Fruit fly (Drosophila melanogaster) S2 (cell line): ENCODE data around the gene Exo70.

ENCODE experiments used
- CG8478 ChIP-seq: fragments of >200 bp; optimal IDR thresholded peaks from 2 replicates; lab custom pipeline; 2018
- CTCF ChIP-seq, 2 experiments: fragments of >200 bp; optimal IDR thresholded peaks; 2 replicates each; lab custom pipeline; 2018

Gene Exo70

dm6 chr3L:8441745-8442575 is 30.3 kb downstream of the Exo70 start, which contains the start of gene Unr:
Gene Unr (minus strand): TSS chr3L:8442381.
- no peak for TF ChIP-seq CG8478 (lab: Kevin White, UChicago)
- TF ChIP-seq CTCF (optimal IDR thresholded peaks at IDR 0.05; lab: Kevin White, UChicago), result no peak

DNA sequence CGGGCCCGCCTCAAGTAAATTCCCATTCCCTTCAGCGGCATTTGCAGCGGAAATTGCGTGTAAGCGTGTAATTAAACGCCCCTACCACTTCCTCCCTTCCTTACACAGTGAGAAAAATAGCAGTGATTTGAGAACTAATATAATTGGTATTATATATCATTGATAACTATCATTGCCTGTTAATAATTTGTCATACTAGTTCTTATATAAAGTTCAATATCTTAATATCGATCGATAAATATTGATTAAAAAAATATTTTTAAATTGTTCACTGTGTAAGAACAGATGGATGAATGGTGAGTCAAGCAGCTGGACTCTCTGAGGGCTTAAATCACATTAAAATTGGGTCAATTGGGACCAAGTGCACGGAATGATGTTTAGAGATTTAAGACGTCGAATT is 33.4 kb downstream of the Exo70 start:
- TF ChIP-seq CTCF (optimal IDR thresholded peaks at IDR 0.05; lab: Kevin White, UChicago), result no peak
- TF ChIP-seq CG8478 (lab: Kevin White, UChicago), result no peak

DNA sequence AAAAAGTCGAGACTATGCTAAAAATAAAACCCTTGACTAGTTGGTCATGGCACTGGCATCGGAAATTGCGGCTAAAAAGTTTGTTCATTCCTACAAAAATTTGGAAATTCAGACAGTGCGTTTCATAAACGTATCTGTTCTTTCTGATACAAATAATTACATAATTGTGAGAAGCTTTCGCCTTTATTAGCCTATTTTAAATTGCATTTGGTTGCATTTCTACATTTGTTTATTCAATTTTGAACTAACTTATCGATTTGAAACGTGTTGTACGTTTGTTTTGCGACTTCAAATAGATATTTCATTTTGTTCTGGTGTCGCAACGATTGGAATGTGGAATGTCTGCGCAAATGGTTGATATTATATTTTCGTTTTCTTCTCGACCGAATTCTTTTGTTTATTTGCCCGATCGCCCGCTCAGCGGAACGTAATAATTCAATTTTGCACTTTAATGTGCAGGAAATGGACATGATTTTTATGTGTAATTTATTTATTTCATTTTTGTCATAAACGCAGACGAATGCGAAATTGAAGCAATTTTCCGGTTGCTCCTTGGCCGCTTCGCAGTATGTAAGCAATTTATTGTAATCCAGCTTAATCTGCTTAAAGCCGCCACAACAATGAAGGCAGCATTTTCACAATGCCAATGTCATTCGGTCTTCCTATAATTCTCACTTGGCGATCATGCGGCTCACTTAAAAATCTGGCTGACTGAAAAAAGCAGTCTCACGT is 34.6 kb downstream of the Exo70 start:
- TF ChIP-seq CG8478 (lab: Kevin White, UChicago), result no peak

- no peak for TF ChIP-seq CTCF (optimal IDR thresholded peaks at IDR 0.05; lab: Kevin White, UChicago)
- TF ChIP-seq CG8478 (lab: Kevin White, UChicago), result no peak
These were observed 36.3 kb downstream of the Exo70 start for dm6 chr3L:8447795-8448516.

DNA sequence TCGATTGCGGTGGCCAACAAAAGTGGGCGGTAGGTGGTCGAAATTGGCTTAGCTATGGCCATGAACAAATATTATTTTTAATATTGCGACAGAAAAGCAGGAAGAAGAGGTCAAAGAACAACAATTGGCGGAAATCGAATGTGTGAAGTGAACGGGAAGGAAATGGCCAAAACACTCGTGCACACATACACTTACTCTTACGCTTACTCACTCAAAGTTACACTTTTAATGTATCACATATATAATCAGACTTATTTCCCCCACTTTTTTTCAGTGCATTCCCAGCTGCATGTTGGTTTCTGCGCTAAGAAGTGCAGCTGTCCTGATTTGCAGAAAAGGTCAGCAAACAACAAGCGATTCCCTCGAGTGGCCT is 36.9 kb downstream of the Exo70 start:
- TF ChIP-seq CG8478 (lab: Kevin White, UChicago), result no peak

DNA sequence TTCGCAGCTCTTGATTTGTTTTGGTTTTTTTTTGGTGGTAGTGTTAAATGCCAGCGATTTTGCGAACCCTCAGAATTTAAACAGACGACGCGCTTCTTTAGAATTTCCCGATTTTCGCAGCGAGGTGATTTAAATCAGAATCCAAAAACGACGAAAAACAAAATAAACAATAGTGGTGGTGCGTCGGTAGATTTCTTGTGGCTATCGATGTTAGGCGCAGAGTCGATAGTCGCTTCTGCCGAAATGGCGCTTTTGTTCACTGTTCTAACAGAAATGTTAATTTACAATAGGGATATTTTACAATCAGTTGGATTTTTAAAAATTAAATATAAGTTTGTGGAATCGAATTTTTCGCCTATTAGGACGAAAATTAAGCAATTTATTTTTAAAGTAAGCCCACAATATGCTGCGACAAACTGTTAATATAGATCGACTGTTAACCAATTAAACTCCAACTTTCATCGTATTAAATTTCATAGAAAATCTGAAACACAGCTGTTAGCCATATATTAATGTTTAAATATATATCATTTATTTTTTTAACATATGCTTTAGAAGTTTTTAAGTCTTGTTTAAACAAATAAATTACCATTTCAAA is 37.6 kb downstream of the Exo70 start, which contains the start of gene CG6983:
CG6983 (minus strand) TSS at position 176 of the 598 bp plus-strand sequence.
- TF ChIP-seq CG8478 (lab: Kevin White, UChicago) (no peak), CTCF (optimal IDR thresholded peaks at IDR 0.05; lab: Kevin White, UChicago) (peak in 1 of 2 experiments; percentile 75)

dm6 chr3L:8449800-8450690 is 38.4 kb downstream of the Exo70 start, which contains the start of gene Gug:
Gene Gug (plus strand): TSS chr3L:8449922.
- peak; percentile 27 to 28 for TF ChIP-seq CTCF (optimal IDR thresholded peaks at IDR 0.05; lab: Kevin White, UChicago)
- no peak for TF ChIP-seq CG8478 (lab: Kevin White, UChicago)

- TF ChIP-seq CG8478 (lab: Kevin White, UChicago), result no peak
- no peak for TF ChIP-seq CTCF (optimal IDR thresholded peaks at IDR 0.05; lab: Kevin White, UChicago)
These were observed 39.1 kb downstream of the Exo70 start for dm6 chr3L:8450747-8451146.

- TF ChIP-seq CG8478 (lab: Kevin White, UChicago) (no peak), CTCF (optimal IDR thresholded peaks at IDR 0.05; lab: Kevin White, UChicago) (no peak)
These were observed 40.4 kb downstream of the Exo70 start for dm6 chr3L:8451966-8452620.

DNA sequence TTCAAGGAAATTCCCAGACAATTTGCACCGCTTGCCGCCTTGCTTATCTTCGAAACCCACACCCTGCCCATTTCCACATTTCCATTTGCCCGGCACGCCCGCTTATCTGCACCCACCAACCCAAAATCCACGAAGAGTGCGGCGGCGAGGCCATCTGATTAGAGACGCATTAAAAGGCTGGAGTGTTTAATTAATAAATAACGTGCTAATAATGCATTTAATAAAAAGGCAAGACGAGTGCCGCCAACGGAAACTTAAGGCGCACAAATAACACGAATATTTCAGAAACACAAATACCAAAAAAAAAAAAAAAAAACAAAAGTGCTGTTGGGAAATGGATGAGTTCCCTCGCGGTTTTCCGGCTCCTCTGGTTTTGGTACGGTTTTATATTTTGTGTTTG is 41.3 kb downstream of the Exo70 start:
- no peak for TF ChIP-seq CTCF (optimal IDR thresholded peaks at IDR 0.05; lab: Kevin White, UChicago)
- no peak for TF ChIP-seq CG8478 (lab: Kevin White, UChicago)

- TF ChIP-seq CG8478 (lab: Kevin White, UChicago) (no peak), CTCF (optimal IDR thresholded peaks at IDR 0.05; lab: Kevin White, UChicago) (no peak)
These were observed 42.1 kb downstream of the Exo70 start for dm6 chr3L:8453443-8454360.
